Fruit fly (Drosophila melanogaster) whole organism, embryonic: ENCODE data around the gene CG4631.

ENCODE experiments used
- ATbp ChIP-seq: fragments of 200-800 bp; sonication (Bioruptor generic); optimal IDR thresholded peaks from 2 replicates; lab custom pipeline; 2017; ENCODE audit warnings: missing biosample characterization, mild to moderate bottlenecking, missing genetic modification characterization, missing genetic modification reagents
- Blimp-1 ChIP-seq: fragments of 200-800 bp; sonication (Bioruptor generic); optimal IDR thresholded peaks from 3 replicates; lab custom pipeline; 2018; ENCODE audit warnings: missing biosample characterization, missing genetic modification characterization, mild to moderate bottlenecking, moderate library complexity, missing genetic modification reagents
- CG10979 ChIP-seq: fragments of 200-800 bp; sonication (Bioruptor generic); optimal IDR thresholded peaks from 2 replicates; lab custom pipeline; 2018; ENCODE audit warnings: missing biosample characterization, mild to moderate bottlenecking, missing genetic modification characterization, moderate library complexity
- CG11093 ChIP-seq: fragments of 200-800 bp; sonication (Bioruptor generic); IDR thresholded peaks from 3 replicates; pipeline ENCODE4 v1.3.6; 2022; ENCODE audit warnings: missing biosample characterization, missing genetic modification characterization
- CG12155 ChIP-seq: fragments of 200-800 bp; sonication (Bioruptor generic); optimal IDR thresholded peaks from 3 replicates; lab custom pipeline; 2016; ENCODE audit warnings: missing biosample characterization, missing genetic modification characterization
- CG13424 ChIP-seq: fragments of 200-800 bp; sonication (Bioruptor generic); optimal IDR thresholded peaks from 2 replicates; lab custom pipeline; 2019; ENCODE audit warnings: missing biosample characterization, mild to moderate bottlenecking, missing genetic modification characterization, moderate library complexity
- CG14050 ChIP-seq: fragments of 200-800 bp; sonication (Bioruptor generic); IDR thresholded peaks from 3 replicates; pipeline ENCODE4 v1.3.6; 2022; ENCODE audit warnings: missing biosample characterization, missing genetic modification characterization
- CG1603 ChIP-seq: fragments of 200-800 bp; sonication (Bioruptor generic); optimal IDR thresholded peaks from 2 replicates; lab custom pipeline; 2019; ENCODE audit warnings: missing biosample characterization, mild to moderate bottlenecking, missing genetic modification characterization, moderate library complexity
- CG17328 ChIP-seq: fragments of 200-800 bp; sonication (Bioruptor generic); IDR thresholded peaks from 2 replicates; pipeline ENCODE4 v1.3.6; 2022; ENCODE audit warnings: missing biosample characterization, missing genetic modification characterization
- CG17361 ChIP-seq: fragments of 200-800 bp; sonication (Bioruptor generic); IDR thresholded peaks from 3 replicates; pipeline ENCODE4 v1.3.6; 2022; ENCODE audit warnings: missing biosample characterization, missing genetic modification characterization
- CG17612 ChIP-seq: fragments of 200-800 bp; sonication (Bioruptor generic); IDR thresholded peaks from 2 replicates; pipeline ENCODE4 v1.3.6; 2022; ENCODE audit warnings: missing biosample characterization, missing genetic modification characterization
- CG17802 ChIP-seq: fragments of 200-800 bp; sonication (Bioruptor generic); optimal IDR thresholded peaks from 2 replicates; lab custom pipeline; 2018; ENCODE audit warnings: missing biosample characterization, mild to moderate bottlenecking, missing genetic modification characterization, moderate library complexity
- CG18262 ChIP-seq: fragments of 200-800 bp; optimal IDR thresholded peaks from 3 replicates; lab custom pipeline; 2019; ENCODE audit warnings: missing biosample characterization, mild to moderate bottlenecking, missing genetic modification characterization, moderate library complexity
- CG2712 ChIP-seq: fragments of 200-800 bp; optimal IDR thresholded peaks from 3 replicates; lab custom pipeline; 2019; ENCODE audit warnings: missing biosample characterization, mild to moderate bottlenecking, missing genetic modification characterization, moderate library complexity
- CG3065 ChIP-seq: fragments of 200-800 bp; sonication (Bioruptor generic); optimal IDR thresholded peaks from 2 replicates; lab custom pipeline; 2016; ENCODE audit warnings: missing biosample characterization, missing genetic modification characterization
- CG4282 ChIP-seq: fragments of 200-800 bp; sonication (Bioruptor generic); optimal IDR thresholded peaks from 2 replicates; lab custom pipeline; 2016; ENCODE audit warnings: missing biosample characterization, missing genetic modification characterization
- CG4404 ChIP-seq: fragments of 200-800 bp; sonication (Bioruptor generic); IDR thresholded peaks from 2 replicates; pipeline ENCODE4 v1.3.6; 2022; ENCODE audit warnings: missing biosample characterization, missing genetic modification characterization
- CG6791 ChIP-seq: fragments of 200-800 bp; sonication (Bioruptor generic); IDR thresholded peaks from 3 replicates; pipeline ENCODE4 v1.3.6; 2022; ENCODE audit warnings: missing biosample characterization, missing genetic modification characterization; ENCODE audit not compliant: partially characterized antibody
- CG8290 ChIP-seq, 3 experiments: fragments of 200-800 bp; sonication (Bioruptor generic); optimal IDR thresholded peaks; 2 replicates each; lab custom pipeline; 2016 to 2019; ENCODE audit warnings: missing biosample characterization in 3 of 3, missing genetic modification characterization in 3 of 3, mild to moderate bottlenecking in 2 of 3, moderate library complexity in 1 of 3
- CG9797 ChIP-seq: fragments of 200-800 bp; sonication (Bioruptor generic); optimal IDR thresholded peaks from 3 replicates; lab custom pipeline; 2018; ENCODE audit warnings: missing biosample characterization, mild to moderate bottlenecking, missing genetic modification characterization
- Drgx ChIP-seq: fragments of 200-800 bp; sonication (Bioruptor generic); IDR thresholded peaks from 2 replicates; pipeline ENCODE4 v1.3.6; 2022; ENCODE audit warnings: missing biosample characterization, missing genetic modification characterization
- Hr78 ChIP-seq, 2 experiments: fragments of 200-800 bp in 1 of 2; fragments of >200 bp in 1 of 2; sonication (Bioruptor generic) in 1 of 2; optimal IDR thresholded peaks; 2 replicates each; lab custom pipeline; 2017 to 2019; ENCODE audit warnings: missing biosample characterization in 2 of 2, missing genetic modification characterization in 2 of 2, mild to moderate bottlenecking in 1 of 2, moderate library complexity in 1 of 2
- MBD-R2 ChIP-seq: fragments of 200-800 bp; sonication (Bioruptor generic); IDR thresholded peaks from 2 replicates; pipeline ENCODE4 v1.3.6; 2022; ENCODE audit warnings: missing biosample characterization, missing genetic modification characterization
- Mes4 ChIP-seq: fragments of 200-800 bp; sonication (Bioruptor generic); optimal IDR thresholded peaks from 2 replicates; lab custom pipeline; 2016; ENCODE audit warnings: missing biosample characterization, missing genetic modification characterization
- NC2β ChIP-seq: fragments of 200-800 bp; sonication (Bioruptor generic); optimal IDR thresholded peaks from 2 replicates; lab custom pipeline; 2016; ENCODE audit warnings: missing biosample characterization, missing genetic modification characterization
- Scr ChIP-seq: fragments of 200-800 bp; sonication (Bioruptor generic); IDR thresholded peaks from 2 replicates; pipeline ENCODE4 v1.3.6; 2022; ENCODE audit warnings: missing biosample characterization, missing genetic modification characterization; ENCODE audit not compliant: partially characterized antibody
- Side ChIP-seq: fragments of 200-800 bp; sonication (Bioruptor generic); optimal IDR thresholded peaks from 2 replicates; lab custom pipeline; 2016; ENCODE audit warnings: missing biosample characterization, missing genetic modification characterization
- TFAM ChIP-seq: fragments of 200-800 bp; sonication (Bioruptor generic); optimal IDR thresholded peaks from 2 replicates; lab custom pipeline; 2017; ENCODE audit warnings: missing biosample characterization, missing genetic modification characterization, inconsistent platforms
- al ChIP-seq: fragments of 200-800 bp; sonication (Bioruptor generic); IDR thresholded peaks from 2 replicates; pipeline ENCODE4 v1.3.6; 2022; ENCODE audit warnings: missing biosample characterization, missing genetic modification characterization
- bsh ChIP-seq, 2 experiments: fragments of 200-800 bp; sonication (Bioruptor generic); optimal IDR thresholded peaks; 2 replicates each; lab custom pipeline; 2017 to 2018; ENCODE audit warnings: mild to moderate bottlenecking in 2 of 2, missing biosample characterization in 2 of 2, missing genetic modification characterization in 2 of 2, moderate library complexity in 1 of 2
- danr ChIP-seq: fragments of 200-800 bp; sonication (Bioruptor generic); IDR thresholded peaks from 2 replicates; pipeline ENCODE4 v1.3.6; 2022; ENCODE audit warnings: missing biosample characterization, missing genetic modification characterization
- dmrt99B ChIP-seq: fragments of 200-800 bp; sonication (Bioruptor generic); optimal IDR thresholded peaks from 2 replicates; lab custom pipeline; 2018; ENCODE audit warnings: missing biosample characterization, mild to moderate bottlenecking, missing genetic modification characterization, moderate library complexity
- ems ChIP-seq: fragments of 200-800 bp; sonication (Bioruptor generic); optimal IDR thresholded peaks from 3 replicates; lab custom pipeline; 2016; ENCODE audit warnings: missing biosample characterization, missing genetic modification characterization
- fd102C ChIP-seq: fragments of 200-800 bp; sonication (Bioruptor generic); optimal IDR thresholded peaks from 2 replicates; lab custom pipeline; 2018; ENCODE audit warnings: missing biosample characterization, mild to moderate bottlenecking, missing genetic modification characterization, moderate library complexity
- gcm2 ChIP-seq: fragments of 200-800 bp; sonication (Bioruptor generic); optimal IDR thresholded peaks from 2 replicates; lab custom pipeline; 2016; ENCODE audit warnings: missing biosample characterization, missing genetic modification characterization
- gem ChIP-seq: fragments of 200-800 bp; sonication (Bioruptor generic); optimal IDR thresholded peaks from 2 replicates; lab custom pipeline; 2019; ENCODE audit warnings: missing biosample characterization, mild to moderate bottlenecking, missing genetic modification characterization, moderate library complexity
- lola ChIP-seq, 3 experiments: fragments of >200 bp in 2 of 3; fragments of 200-800 bp in 1 of 3; sonication (Bioruptor generic) in 1 of 3; optimal IDR thresholded peaks; 2 replicates each; lab custom pipeline; 2017 to 2019; ENCODE audit warnings: missing biosample characterization in 3 of 3, missing genetic modification characterization in 3 of 3, mild to moderate bottlenecking in 1 of 3, moderate library complexity in 1 of 3
- nerfin-2 ChIP-seq: fragments of 200-800 bp; sonication (Bioruptor generic); IDR thresholded peaks from 2 replicates; pipeline ENCODE4 v1.3.6; 2022; ENCODE audit warnings: missing biosample characterization, missing genetic modification characterization; ENCODE audit not compliant: partially characterized antibody
- nmo ChIP-seq: fragments of 200-800 bp; sonication (Bioruptor generic); optimal IDR thresholded peaks from 2 replicates; lab custom pipeline; 2018; ENCODE audit warnings: missing biosample characterization, mild to moderate bottlenecking, missing genetic modification characterization, moderate library complexity
- nom ChIP-seq: fragments of 200-800 bp; sonication (Bioruptor generic); optimal IDR thresholded peaks from 2 replicates; lab custom pipeline; 2017; ENCODE audit warnings: missing biosample characterization, missing genetic modification characterization, mild to moderate bottlenecking, moderate library complexity, missing genetic modification reagents
- pb ChIP-seq: fragments of 200-800 bp; sonication (Bioruptor generic); optimal IDR thresholded peaks from 3 replicates; lab custom pipeline; 2016; ENCODE audit warnings: missing biosample characterization, missing genetic modification characterization
- peb ChIP-seq: fragments of 200-800 bp; sonication (Bioruptor generic); IDR thresholded peaks from 2 replicates; pipeline ENCODE4 v1.3.6; 2022; ENCODE audit warnings: missing biosample characterization, missing genetic modification characterization
- phol ChIP-seq: fragments of 200-800 bp; sonication (Bioruptor generic); optimal IDR thresholded peaks from 3 replicates; lab custom pipeline; 2018; ENCODE audit warnings: missing biosample characterization, mild to moderate bottlenecking, missing genetic modification characterization, moderate library complexity
- run ChIP-seq: fragments of 200-800 bp; sonication (Bioruptor generic); optimal IDR thresholded peaks from 3 replicates; lab custom pipeline; 2018; ENCODE audit warnings: missing biosample characterization, mild to moderate bottlenecking, missing genetic modification characterization
- sens ChIP-seq: fragments of 200-800 bp; sonication (Bioruptor generic); peaks from one replicate; lab custom pipeline; 2016; ENCODE audit warnings: missing biosample characterization, missing genetic modification characterization
- sug ChIP-seq: fragments of 200-800 bp; optimal IDR thresholded peaks from 2 replicates; lab custom pipeline; 2019; ENCODE audit warnings: missing biosample characterization, mild to moderate bottlenecking, missing genetic modification characterization, moderate library complexity
- tx ChIP-seq: fragments of 200-800 bp; sonication (Bioruptor generic); optimal IDR thresholded peaks from 2 replicates; lab custom pipeline; 2016; ENCODE audit warnings: missing biosample characterization, missing genetic modification characterization

CG4631 gene

dm6 chr2L:16590345-16591107 is 16.6 kb upstream of the CG4631 start:
- peak; percentile 94 for TF ChIP-seq nom (GFP tag; lab: Kevin White, UChicago)
- TF ChIP-seq CG4404 (GFP tag; lab: Robert Waterston, UW): no peak
- no peak for TF ChIP-seq fd102C
- no peak for TF ChIP-seq TFAM (GFP tag; lab: Kevin White, UChicago)
- TF ChIP-seq bsh (GFP tag; optimal IDR thresholded peaks at IDR 0.05; lab: Kevin White, UChicago): peak in 1 of 2 experiments; percentile 27
- TF ChIP-seq, all 482 proteins: peak for 2

DNA sequence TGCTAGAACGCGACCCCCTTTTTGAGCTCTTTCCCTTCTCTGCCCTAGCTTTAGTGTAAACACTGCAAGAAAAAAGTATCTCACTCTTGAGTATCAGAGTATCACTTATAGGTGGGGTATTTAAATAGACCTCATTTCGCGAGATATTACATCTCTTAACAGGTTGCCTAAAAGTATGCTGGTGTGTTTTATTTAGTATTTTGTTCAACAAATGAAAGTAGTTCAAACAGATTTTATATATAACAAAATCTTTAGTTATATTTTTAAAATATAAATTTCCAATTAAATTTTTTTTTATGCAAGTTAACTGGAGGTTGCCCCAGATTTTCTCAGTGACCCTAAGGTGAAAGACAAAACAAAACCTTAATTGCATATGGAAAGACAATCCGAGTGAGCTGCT is 15.7 kb upstream of the CG4631 start:
- TF ChIP-seq run (tag; lab: Kevin White, UChicago) (no peak), CG1603 (tag; lab: Kevin White, UChicago) (no peak), sens (peak; percentile 37), lola (GFP tag; optimal IDR thresholded peaks at IDR 0.05; lab: Kevin White, UChicago) (peak in 1 of 3 experiments; percentile 10), CG4282 (no peak), CG8290 (GFP tag; optimal IDR thresholded peaks at IDR 0.05; lab: Kevin White, UChicago) (no peak), CG8290 (tag; optimal IDR thresholded peaks at IDR 0.05; lab: Kevin White, UChicago) (no peak), Drgx (GFP tag; lab: Robert Waterston, UW) (peak; percentile 10), CG9797 (GFP tag; lab: Kevin White, UChicago) (no peak), ATbp (no peak), nmo (GFP tag; lab: Kevin White, UChicago) (peak; percentile 12), Mes4 (GFP tag; lab: Kevin White, UChicago) (no peak), sug (tag; lab: Kevin White, UChicago) (no peak), MBD-R2 (GFP tag; lab: Robert Waterston, UW) (no peak), peb (GFP tag; lab: Robert Waterston, UW) (no peak), CG12155 (GFP tag; lab: Kevin White, UChicago) (no peak), ems (GFP tag; lab: Kevin White, UChicago) (no peak), CG17612 (GFP tag; lab: Robert Waterston, UW) (no peak), CG3065 (no peak), CG17328 (GFP tag; lab: Robert Waterston, UW) (peak; percentile 26; the same call in 1 of the 2 replicates), CG2712 (peak; percentile 24), phol (tag; lab: Kevin White, UChicago) (peak; percentile 12), Side (GFP tag; lab: Kevin White, UChicago) (no peak), gem (tag; lab: Kevin White, UChicago) (peak; percentile 24), al (no peak), CG18262 (tag; lab: Kevin White, UChicago) (peak; percentile 46), Blimp-1 (GFP tag; lab: Kevin White, UChicago) (no peak), CG10979 (tag; lab: Kevin White, UChicago) (peak; percentile 13), pb (GFP tag; lab: Kevin White, UChicago) (no peak), CG17361 (GFP tag; lab: Robert Waterston, UW) (no peak), CG17802 (tag; lab: Kevin White, UChicago) (no peak), bsh (GFP tag; optimal IDR thresholded peaks at IDR 0.05; lab: Kevin White, UChicago) (peak in 1 of 2 experiments; percentile 38)

DNA sequence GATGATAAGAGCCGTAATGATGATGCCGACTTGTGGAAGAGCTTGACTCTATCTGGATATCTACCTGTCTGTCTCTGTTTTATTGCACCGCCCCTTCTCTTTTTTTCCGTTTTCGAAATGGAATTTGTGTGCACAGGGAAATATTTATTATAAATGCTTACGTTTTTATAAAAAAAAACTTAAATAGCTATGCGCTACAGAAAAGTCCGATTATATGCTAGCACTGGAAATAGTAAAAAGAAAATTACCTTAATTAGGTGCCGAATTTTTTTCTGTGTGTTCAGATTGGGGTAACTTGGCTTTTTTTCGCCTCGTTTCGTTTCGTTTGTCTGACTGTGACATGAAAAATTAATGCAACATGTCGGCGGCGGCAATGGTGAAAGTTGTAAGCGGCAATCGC is 15.2 kb upstream of the CG4631 start:
- TF ChIP-seq Scr (GFP tag; lab: Robert Waterston, UW) (no peak), CG14050 (peak; percentile 35; the same call in 1 of the 3 replicates), gcm2 (no peak), CG13424 (tag; lab: Kevin White, UChicago) (peak; percentile 53), CG9797 (GFP tag; lab: Kevin White, UChicago) (no peak), CG11093 (GFP tag; lab: Robert Waterston, UW) (no peak), Hr78 (GFP tag; optimal IDR thresholded peaks at IDR 0.05; lab: Kevin White, UChicago) (peak in 1 of 2 experiments; percentile 38), danr (GFP tag; lab: Robert Waterston, UW) (no peak; the same call in 1 of the 2 replicates), NC2β (GFP tag; lab: Kevin White, UChicago) (peak; percentile 42), nerfin-2 (GFP tag; lab: Robert Waterston, UW) (no peak), tx (GFP tag; lab: Kevin White, UChicago) (no peak), dmrt99B (tag; lab: Kevin White, UChicago) (peak; percentile 81), CG6791 (GFP tag; lab: Robert Waterston, UW) (no peak)
